Worm (Caenorhabditis elegans): ENCODE results near the gene eppl-1.
A peak's percentile ranks its signal among the peaks of the same experiment; 100 is the strongest.

The eppl-1 gene

ce11 chrIV:8428492-8428891 is 23.1 kb downstream of the eppl-1 start (continued):
- peak; percentile 74 for TF ChIP-seq unc-130 (GFP tag; optimal IDR thresholded peaks at IDR 0.05)
- TF ChIP-seq attf-5 (GFP tag; optimal IDR thresholded peaks at IDR 0.05): peak; percentile 57
- peak; percentile 98 for TF ChIP-seq B0336.3 (GFP tag; IDR thresholded peaks at IDR 0.05)
- TF ChIP-seq atf-7 (tag; optimal IDR thresholded peaks at IDR 0.05): peak; percentile 47
- no peak for TF ChIP-seq mel-28 (tag; optimal IDR thresholded peaks at IDR 0.05; ENCODE audit: borderline replicate concordance)
- TF ChIP-seq ZK185.1 (tag; optimal IDR thresholded peaks at IDR 0.05; ENCODE audit: poor library complexity, severe bottlenecking): peak; percentile 85
- peak; percentile 33 to 72 for TF ChIP-seq let-607 (tag; optimal IDR thresholded peaks at IDR 0.05)
- TF ChIP-seq nhr-27 (tag; optimal IDR thresholded peaks at IDR 0.05): no peak
- peak; percentile 87 for TF ChIP-seq Y53G8AR.9 (GFP tag; conservative IDR thresholded peaks at IDR 0.05)
- peak; percentile 69 for TF ChIP-seq ceh-91 (GFP tag; IDR thresholded peaks at IDR 0.05)
- TF ChIP-seq cebp-1 (GFP tag; IDR thresholded peaks at IDR 0.05): no peak
- no peak for TF ChIP-seq cebp-1 (tag; optimal IDR thresholded peaks at IDR 0.05)

- TF ChIP-seq ceh-58 (GFP tag; IDR thresholded peaks at IDR 0.05): no peak
Measured at ce11 chrIV:8426537-8426936, 25.0 kb downstream of the eppl-1 start, which contains the start of the genes T26A8.3 and tmem-231. Gene T26A8.3 (minus strand): TSS chrIV:8426637. Gene tmem-231 (plus strand): TSS chrIV:8426785.

- TF ChIP-seq chd-7 (tag; optimal IDR thresholded peaks at IDR 0.05) (no peak), Y95B8A.8 (GFP tag; IDR thresholded peaks at IDR 0.05) (no peak), bed-2 (GFP tag; IDR thresholded peaks at IDR 0.05) (no peak)
Measured at ce11 chrIV:8420961-8421360, 30.6 kb downstream of the eppl-1 start, which contains the start of gene M116.5. Gene M116.5 (minus strand): TSS chrIV:8421061.

ce11 chrIV:8412538-8412937 is 39.0 kb downstream of the eppl-1 start:
- TF ChIP-seq madf-6 (GFP tag; IDR thresholded peaks at IDR 0.05): peak; percentile 38; the same call in 1 of the 2 replicates
- TF ChIP-seq hsf-1 (GFP tag; IDR thresholded peaks at IDR 0.05): peak; percentile 68; the same call in 1 of the 2 replicates
- peak; percentile 49 for TF ChIP-seq rpc-1 (optimal IDR thresholded peaks at IDR 0.05)
- peak; percentile 68 for TF ChIP-seq rpc-1 (tag; optimal IDR thresholded peaks at IDR 0.05)
- TF ChIP-seq D2030.7 (GFP tag; IDR thresholded peaks at IDR 0.05): peak; percentile 41; the same call in 1 of the 2 replicates
- TF ChIP-seq madf-3 (GFP tag; IDR thresholded peaks at IDR 0.05): peak; percentile 61; the same call in 1 of the 2 replicates
- TF ChIP-seq lin-26 (GFP tag; IDR thresholded peaks at IDR 0.05): peak; percentile 88
- TF ChIP-seq B0019.2 (GFP tag; conservative IDR thresholded peaks at IDR 0.05): 0 out of 2 replicates have a peak, but pooled peaks have one; percentile 15
- TF ChIP-seq B0261.1 (tag; optimal IDR thresholded peaks at IDR 0.05): peak; percentile 59
- TF ChIP-seq cebp-2 (GFP tag; IDR thresholded peaks at IDR 0.05): 0 out of 2 replicates have a peak, but pooled peaks have one; percentile 76
- TF ChIP-seq tbp1 (GFP tag; optimal IDR thresholded peaks at IDR 0.05): peak; percentile 86
- 0 out of 2 replicates have a peak, but pooled peaks have one; percentile 38 for TF ChIP-seq ceh-40 (GFP tag; IDR thresholded peaks at IDR 0.05)
- peak; percentile 82; the same call in 1 of the 2 replicates for TF ChIP-seq ztf-25 (GFP tag; IDR thresholded peaks at IDR 0.05)
- TF ChIP-seq hmg-1.2 (GFP tag; IDR thresholded peaks at IDR 0.05): peak; percentile 70
- TF ChIP-seq pbrm-1 (GFP tag; IDR thresholded peaks at IDR 0.05): peak; percentile 25; the same call in 1 of the 2 replicates

Measured in whole organism, young adult.